Fruit fly (Drosophila melanogaster): ENCODE data around the gene Sk2.

- TF ChIP-seq h (optimal IDR thresholded peaks at IDR 0.05) = no peak
- no peak for TF ChIP-seq Myc (optimal IDR thresholded peaks at IDR 0.05)
- no peak for TF ChIP-seq Sin3A (optimal IDR thresholded peaks at IDR 0.05)
- TF ChIP-seq ttk (optimal IDR thresholded peaks at IDR 0.05) = no peak
Observed at dm6 chr3L:3046325-3047156, at the start of gene Sk2, which contains the start of gene scramb2.

All from Kc167 (cell line).